Worm (Caenorhabditis elegans) whole organism, L1 larva: ENCODE data around the gene K08E4.7.

Source experiments
- efl-1 ChIP-seq, 4 experiments: fragments of 150-350 bp; optimal IDR thresholded peaks in 3 of 4; peaks in 1 of 4; 1 replicate in 1 of 4; 2 replicates in 3 of 4; lab custom pipeline; 2014; ENCODE audit warnings: missing biosample characterization in 2 of 4, missing genetic modification characterization in 2 of 4, missing genetic modification reagents in 2 of 4
- fkh-4 ChIP-seq: sonication (generic microtip); optimal IDR thresholded peaks from 2 replicates; lab custom pipeline; 2016; ENCODE audit warnings: missing compliant biosample characterization, missing genetic modification characterization, borderline replicate concordance
- pqm-1 ChIP-seq: sonication (generic microtip); optimal IDR thresholded peaks from 3 replicates; lab custom pipeline; 2017; ENCODE audit warnings: missing biosample characterization, missing genetic modification characterization
- unc-62 ChIP-seq: fragments of 150-350 bp; optimal IDR thresholded peaks from 2 replicates; lab custom pipeline; 2014; ENCODE audit warnings: missing biosample characterization, missing genetic modification reagents, missing genetic modification characterization

- TF ChIP-seq efl-1 (optimal IDR thresholded peaks at IDR 0.05; lab: Kevin White, UChicago) (no peak), efl-1 (GFP tag; optimal IDR thresholded peaks at IDR 0.05 in 1 of 2; lab: Kevin White, UChicago) (no peak), unc-62 (GFP tag; lab: Kevin White, UChicago) (no peak), fkh-4 (tag; lab: Kevin White, UChicago) (no peak), pqm-1 (tag; lab: Kevin White, UChicago) (no peak)
Observed at ce11 chrIV:12092113-12092512, 16.5 kb downstream of the K08E4.7 start, which contains the start of gene mig-32.
